Fruit fly (Drosophila melanogaster) whole organism, larva: ENCODE results near the gene CG10694.

Experiments
- noc ChIP-seq: fragments of 200-800 bp; sonication (Bioruptor generic); optimal IDR thresholded peaks from 3 replicates; lab custom pipeline; 2019; ENCODE audit warnings: missing biosample characterization, mild to moderate bottlenecking, missing genetic modification characterization, moderate library complexity

Gene CG10694

DNA sequence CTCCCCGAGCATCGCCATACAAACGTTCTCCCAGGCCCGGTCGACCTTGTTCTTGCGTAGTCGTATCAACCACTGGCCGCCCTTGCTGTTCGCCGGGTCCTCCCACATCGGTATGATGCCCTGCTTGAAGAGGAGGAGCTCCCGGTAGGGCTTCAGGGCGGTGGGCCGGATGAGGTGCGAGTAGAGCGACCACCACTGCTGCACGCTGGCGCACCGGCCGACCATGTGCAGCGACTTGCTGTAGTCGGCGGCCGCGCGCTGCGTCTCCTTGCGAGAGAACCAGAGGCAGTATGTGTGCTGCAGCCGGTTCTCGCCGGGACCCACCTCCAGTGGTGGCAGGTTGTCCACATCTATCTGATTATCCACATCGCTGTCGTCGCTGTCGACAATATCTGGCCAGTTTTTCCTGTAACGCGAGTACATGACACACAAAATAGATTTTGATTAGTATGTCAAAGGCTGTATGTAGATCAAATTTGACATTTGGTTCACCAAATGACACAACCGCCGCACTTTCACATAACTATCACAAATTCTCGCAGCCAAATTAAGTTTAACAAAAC, at the start of gene CG10694:
Gene CG10694, plus strand, starts transcription at position 513 of the 563 bp plus-strand sequence.
- TF ChIP-seq noc = no peak

DNA sequence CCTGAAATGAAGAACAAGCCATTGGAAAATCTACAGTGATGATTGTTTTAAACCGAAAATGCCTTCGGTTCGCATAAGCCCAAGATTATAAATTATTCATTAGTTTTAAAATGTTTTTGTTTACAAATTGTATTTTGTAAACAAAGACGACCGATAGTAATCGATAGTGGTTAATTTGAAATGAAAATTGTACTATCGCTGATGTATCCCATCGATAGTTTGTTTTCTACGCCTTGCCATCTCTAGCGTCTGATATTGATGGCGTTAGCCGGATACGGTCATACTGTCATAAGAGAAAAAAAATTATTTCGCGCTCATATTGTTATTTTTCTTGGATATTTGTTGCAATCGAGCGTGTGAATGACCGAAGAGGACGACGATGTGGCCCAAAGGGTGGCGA, 49.1 kb upstream of the CG10694 start, which contains the start of gene SMC1:
Gene SMC1, plus strand, starts transcription at position 247 of the 400 bp plus-strand sequence.
- no peak for TF ChIP-seq noc

DNA sequence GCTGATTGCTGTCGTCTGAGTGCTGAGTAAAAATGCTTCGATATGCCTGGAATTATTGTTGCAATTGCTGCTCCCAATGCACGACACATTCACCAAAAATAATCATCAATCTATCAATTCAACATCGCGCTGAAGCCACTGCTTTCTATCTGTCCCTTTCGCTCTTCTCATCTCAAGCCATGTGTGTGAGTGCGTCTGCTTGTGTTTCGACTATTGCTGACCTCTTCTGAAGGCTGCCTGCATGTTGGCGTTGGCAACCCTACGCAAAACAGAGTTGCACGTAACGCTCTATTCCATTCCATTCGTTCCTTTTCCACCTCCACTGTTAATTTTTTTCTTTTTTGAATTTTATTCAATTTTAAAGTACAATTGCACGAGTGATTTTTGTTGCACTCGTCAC, 41.5 kb upstream of the CG10694 start:
- no peak for TF ChIP-seq noc

DNA sequence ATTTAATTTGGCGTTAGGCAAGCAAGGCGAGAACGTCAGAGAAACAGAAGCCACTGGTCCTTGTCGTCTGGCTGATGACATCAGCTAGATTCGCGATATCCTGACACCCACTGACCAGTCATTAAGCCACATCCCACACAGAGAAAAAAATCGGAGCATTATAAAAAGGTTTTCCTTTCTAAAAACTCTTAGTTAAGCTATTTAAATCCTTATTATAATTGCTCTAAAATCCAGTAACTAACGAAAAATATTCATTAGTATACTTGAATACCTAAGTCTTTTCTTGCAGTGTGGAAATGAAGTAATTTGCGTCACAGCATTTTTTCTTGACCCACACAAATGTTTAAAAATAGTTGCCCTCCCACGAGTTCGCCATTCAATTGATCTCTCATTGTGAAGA, 38.4 kb upstream of the CG10694 start:
- no peak for TF ChIP-seq noc

DNA sequence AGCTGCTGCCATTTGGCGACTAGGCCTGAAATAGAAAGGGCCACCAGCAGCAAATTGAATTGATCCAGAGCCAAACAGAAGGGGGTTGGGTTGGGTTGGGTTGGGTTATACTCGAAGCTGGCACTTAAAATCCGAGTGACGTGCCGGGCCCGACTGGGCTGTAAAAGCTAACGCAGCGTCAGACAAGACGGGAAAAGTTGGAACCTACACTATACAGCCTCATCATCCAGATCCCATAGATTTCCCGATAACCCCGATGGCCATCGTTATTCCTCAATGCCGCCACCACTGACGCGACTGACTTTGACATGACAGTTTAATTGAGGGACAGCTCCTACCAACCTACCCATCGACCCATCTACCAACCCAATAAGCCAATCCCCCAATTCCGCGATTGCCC, 37.2 kb upstream of the CG10694 start:
- TF ChIP-seq noc = no peak

DNA sequence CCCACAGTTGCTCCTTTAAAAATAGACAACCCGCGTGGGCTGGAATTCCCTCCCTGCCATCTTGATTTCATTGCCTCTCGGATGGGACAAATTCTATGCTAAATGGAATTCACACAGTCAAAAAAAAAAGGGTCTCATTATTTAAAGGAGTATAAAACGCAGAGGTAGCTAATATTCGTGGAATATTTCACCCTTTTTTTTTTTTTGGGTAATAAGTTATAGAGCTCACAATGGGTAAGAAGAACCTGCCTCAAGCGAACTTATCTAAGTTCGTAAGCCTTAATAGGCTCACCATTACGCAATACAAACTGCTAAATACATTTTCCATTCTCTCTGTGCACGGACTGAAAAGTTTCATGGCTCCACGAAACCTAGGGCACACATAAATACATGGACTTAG, 33.5 kb upstream of the CG10694 start:
- no peak for TF ChIP-seq noc

DNA sequence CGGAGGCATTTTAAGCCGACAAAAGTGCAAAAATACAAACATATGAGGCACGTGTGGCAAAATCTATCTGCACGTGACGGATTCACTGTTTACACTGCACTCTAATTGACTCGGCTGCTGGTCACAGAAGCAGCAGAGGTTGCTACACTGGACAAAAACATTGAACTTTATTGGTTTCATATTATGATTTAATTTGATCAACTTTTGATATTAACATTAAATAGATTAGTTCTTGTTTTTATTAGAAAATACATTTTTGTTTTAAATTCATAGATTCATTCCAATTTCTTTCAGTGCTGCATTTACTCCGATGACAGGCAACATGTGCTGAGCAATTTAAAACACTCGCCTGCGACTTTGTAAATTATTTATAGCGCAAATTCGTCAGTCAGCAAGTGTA, 28.1 kb upstream of the CG10694 start:
- TF ChIP-seq noc = no peak

DNA sequence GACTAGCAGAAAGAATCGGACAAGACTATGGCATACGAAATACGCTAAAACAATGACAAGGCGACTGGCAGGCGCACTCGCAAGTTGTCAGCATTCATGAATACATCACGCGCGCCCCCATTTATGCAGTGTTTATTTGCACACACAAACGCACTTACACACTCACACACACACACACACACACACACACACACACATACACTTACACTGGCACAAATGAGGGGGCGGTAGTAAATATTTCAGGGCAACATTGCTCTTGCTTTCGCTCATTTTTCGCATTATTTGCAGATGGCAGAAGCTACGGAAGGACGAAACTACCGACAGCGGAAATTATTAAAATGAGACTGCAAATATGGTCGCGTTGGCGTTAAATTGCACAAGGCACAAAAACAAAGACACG, 27.6 kb upstream of the CG10694 start:
- TF ChIP-seq noc = no peak

DNA sequence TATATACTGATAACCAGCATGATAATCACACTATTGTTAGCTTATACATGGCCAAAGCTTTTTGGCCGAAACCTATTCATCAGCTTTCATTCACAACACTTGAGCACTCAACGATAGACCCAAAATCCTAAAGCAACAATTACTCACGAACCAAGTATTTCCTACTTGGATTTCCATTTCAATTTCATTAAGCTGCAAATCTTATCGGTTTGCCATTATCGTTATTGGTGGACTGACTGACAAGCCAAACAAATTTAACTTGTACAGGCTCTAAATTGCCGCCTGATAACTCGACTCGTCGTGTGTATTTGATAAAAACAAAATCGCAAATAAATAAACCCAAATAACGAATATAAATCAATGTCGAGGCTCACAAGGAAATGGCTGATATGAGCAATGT, 22.2 kb upstream of the CG10694 start:
- TF ChIP-seq noc = peak; percentile 85

DNA sequence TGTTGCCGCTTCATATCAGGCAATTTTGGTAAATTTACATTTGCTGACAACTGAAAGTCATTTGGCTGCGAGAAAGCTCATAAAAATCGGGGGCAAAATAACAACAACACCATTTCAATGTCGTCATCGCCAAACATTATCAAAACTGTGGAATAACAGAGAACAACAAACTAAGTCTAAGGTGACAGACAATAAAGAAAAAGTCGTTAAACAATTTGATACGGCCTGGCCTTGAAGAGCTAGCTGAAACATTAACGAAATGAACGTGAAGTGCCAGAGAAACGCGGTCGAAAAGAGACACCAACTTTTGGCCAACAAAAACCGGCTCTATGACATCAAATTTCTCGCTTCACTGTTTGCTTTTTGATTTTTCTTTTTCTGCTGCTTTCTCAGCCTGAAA, 17.0 kb upstream of the CG10694 start:
- TF ChIP-seq noc = peak; percentile 59

DNA sequence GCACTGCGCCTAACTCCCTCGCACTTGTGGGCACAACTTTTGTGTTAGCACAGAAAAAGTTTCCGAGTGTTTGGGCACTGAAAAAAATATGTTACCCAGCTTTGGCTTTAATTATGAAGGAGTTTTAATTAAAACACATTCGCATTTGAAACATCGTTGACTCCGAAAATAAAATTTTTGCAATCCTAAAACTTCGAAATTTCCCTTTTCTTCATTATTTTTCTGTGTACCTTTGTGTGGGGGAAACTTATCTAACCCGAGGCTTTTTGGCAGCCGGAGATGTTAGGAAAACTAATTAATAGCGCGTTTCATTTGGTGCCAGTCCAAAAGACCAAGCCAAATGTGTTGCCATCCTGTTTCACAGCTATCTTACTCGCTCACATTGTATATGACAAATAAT, 15.5 kb upstream of the CG10694 start:
- no peak for TF ChIP-seq noc

DNA sequence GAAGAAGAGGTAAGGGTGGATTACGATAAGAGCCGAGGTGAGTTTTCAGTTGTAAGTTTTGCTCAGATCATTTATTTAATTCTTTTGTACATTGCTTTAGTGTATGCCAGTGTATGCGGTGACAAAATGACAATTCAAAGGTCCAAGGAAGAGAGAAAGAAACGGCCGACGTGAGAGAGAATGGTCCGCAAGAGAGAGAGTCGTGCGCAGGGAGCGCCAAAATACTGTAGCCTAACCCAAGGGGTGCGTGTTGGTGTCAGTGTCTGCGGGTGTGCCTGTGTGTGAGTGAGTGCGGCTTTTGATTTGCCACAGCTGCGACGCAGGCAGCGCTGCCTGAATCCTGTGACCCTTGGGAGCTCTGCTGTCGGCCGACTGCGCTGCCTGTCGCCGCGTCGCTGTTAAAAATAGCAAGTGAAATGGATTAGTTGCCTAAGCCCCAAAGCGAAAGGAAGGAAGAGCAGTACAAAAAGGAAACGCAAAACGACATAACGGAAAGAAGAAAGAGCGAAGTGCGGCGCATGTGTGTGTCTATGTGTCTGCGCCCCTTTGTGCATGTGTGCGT, 14.5 kb upstream of the CG10694 start:
- TF ChIP-seq noc = no peak

DNA sequence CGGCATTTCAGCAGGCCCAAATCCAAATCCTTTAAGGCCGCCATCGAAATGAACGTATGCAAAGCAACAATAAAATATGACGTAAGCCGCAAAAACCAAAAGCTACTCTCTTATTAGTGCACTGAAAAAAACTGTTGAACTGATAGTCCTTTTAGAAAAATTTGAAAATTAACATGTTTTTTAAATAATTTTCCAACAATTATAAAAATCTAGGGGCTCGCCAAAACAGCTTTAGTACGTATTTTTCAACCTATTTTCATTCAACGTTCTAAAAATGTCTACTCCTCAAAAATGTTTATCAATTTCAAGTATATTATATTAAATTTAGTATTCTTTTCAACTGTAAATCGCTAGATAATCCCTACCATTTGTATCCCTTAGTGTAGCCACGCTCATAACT, 13.8 kb upstream of the CG10694 start:
- TF ChIP-seq noc = no peak

DNA sequence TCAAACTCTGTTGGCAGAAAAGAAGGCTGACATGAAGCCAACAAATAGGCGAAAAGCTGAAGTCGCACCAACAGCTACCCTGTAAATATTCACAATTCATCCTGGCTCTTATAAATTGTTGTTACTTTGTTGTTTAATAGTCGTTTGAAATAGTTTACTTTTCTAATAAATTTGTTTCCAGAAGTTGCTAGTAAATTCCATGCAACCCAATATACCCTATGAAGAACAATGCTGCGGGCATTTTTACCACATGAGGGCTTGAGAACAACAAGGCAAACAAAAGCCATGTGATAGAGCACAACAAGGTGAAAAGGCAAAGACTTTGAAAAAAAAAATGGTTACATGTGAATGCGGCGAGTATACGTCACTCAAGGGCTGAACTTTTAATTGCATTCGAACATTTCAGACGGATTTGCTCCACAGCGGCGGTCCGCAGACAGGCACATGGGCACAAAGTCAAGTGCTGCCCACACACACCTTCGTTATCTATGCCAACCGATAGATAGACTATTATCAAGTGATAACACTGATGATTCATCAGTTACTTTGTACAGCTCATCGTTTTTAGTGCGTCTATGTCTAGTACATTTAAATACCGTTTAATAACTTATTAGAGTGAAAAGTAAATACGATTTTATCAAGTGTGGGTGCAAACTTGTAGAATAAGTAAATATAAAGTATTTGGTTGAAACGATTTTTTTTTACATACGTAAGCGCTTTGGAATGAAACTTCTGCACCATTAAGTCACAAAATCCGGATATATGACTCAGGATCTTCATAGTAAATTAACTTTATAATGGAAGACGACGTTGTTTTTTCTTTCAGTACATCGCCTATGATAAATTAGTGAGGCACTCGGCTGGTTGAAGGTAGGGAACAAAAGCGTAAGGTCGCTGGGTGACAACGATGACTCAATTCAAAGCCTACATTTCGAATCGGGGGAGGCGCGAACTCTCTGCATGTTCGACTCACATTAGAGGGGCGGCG, 7.9 kb upstream of the CG10694 start:
- TF ChIP-seq noc = peak; percentile 62

DNA sequence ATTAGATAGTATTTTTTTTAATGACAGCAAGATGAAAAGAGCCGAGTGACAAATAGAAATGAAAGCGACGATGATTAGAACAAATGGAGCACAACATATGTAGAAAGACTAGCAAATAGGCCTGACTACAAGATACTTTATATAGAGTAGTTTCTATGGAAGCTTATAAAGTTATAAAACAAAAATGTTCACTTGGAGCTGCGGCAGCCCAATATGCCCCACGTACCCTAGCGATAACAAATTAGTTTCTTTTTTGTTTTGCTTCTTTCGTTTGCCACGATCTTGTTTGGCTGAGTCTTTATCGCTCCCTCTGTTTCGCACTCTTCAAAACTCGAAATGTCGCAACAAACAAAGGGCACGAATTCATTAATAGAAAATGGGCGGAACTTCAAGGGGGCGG, 6.5 kb upstream of the CG10694 start:
- TF ChIP-seq noc = peak; percentile 14

DNA sequence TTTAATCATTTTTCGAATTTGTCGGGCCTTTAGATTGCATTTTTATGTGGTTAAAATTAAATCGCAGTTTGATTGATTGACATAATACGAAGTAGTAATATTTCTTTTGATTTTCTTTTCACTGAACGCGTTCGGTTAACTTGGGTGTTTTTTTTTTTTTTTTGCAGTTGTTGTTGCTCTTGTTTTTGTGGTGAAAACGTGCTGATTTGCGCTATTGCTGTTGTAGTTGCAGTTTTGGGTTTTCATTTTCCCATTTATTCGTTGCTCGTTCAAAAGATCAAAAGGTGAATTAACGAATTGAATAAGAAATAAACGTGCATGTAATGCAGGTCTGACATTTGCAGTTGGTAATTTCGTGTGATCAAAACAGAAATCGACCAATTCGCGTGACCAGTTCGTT, 5.8 kb upstream of the CG10694 start:
- no peak for TF ChIP-seq noc

DNA sequence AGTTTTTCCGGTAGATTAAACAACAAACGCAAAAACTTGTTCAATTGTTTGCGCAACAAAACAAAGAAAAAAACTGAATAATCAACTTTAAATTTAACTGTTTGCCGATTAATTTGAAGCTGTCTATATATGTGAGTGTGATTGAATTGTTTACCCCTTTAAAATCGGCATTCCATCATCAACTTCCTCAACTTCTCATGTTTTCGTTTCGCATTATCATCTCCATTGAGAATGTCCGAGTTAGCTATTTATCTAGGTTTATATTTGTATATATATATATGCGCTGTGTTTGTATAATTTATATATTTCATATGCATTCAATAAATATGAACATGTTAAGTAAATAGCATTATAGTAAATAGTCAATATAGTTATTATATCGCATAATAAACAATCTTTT, 4.8 kb upstream of the CG10694 start:
- peak; percentile 30 for TF ChIP-seq noc

DNA sequence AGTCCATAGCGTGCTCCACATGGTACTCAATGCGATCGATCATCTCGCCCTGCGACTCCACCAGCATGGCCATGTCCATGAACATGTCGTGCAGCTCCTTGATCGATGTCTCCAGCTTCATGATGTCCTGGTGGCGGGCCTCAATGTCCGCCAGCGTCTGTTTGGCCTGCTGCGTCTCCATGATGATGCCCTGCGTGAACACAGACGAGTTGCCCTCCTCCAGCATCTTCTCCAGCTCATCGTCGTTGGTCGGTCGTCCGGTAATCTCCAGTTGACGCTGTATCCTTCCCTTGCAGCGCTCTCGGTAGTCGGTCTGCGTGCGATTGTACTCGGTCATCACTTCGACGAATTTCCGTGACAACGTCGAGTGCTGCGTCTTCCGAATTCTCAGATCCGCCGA, 3.5 kb upstream of the CG10694 start:
- no peak for TF ChIP-seq noc
